Worm (Caenorhabditis elegans) whole organism, L3 larva: ENCODE measurements around the gene H38K22.6.

Source experiments
- R02D3.7 ChIP-seq: fragments of 150-350 bp; optimal IDR thresholded peaks from 2 replicates; lab custom pipeline; 2014; ENCODE audit warnings: missing biosample characterization, missing genetic modification characterization
- ZK546.5 ChIP-seq: sonication (generic microtip); optimal IDR thresholded peaks from 2 replicates; lab custom pipeline; 2017; ENCODE audit warnings: missing biosample characterization, missing genetic modification characterization
- aly-2 ChIP-seq: fragments of 150-350 bp; optimal IDR thresholded peaks from 2 replicates; lab custom pipeline; 2014; ENCODE audit warnings: missing biosample characterization, missing genetic modification characterization
- ama-1 ChIP-seq: fragments of 150-350 bp; optimal IDR thresholded peaks from 2 replicates; lab custom pipeline; 2018
- ceh-16 ChIP-seq: sonication (generic microtip); optimal IDR thresholded peaks from 2 replicates; lab custom pipeline; 2017; ENCODE audit warnings: missing biosample characterization, missing genetic modification characterization
- ceh-28 ChIP-seq: fragments of 150-350 bp; optimal IDR thresholded peaks from 2 replicates; lab custom pipeline; 2014; ENCODE audit warnings: missing biosample characterization, missing genetic modification reagents, missing genetic modification characterization
- ceh-82 ChIP-seq: fragments of 150-350 bp; optimal IDR thresholded peaks from 2 replicates; lab custom pipeline; 2014; ENCODE audit warnings: missing biosample characterization, missing genetic modification characterization
- ceh-9 ChIP-seq: sonication (generic microtip); optimal IDR thresholded peaks from 2 replicates; lab custom pipeline; 2018; ENCODE audit warnings: missing biosample characterization, missing genetic modification characterization
- daf-12 ChIP-seq: fragments of 150-350 bp; optimal IDR thresholded peaks from 2 replicates; lab custom pipeline; 2014; ENCODE audit warnings: missing biosample characterization, missing genetic modification reagents, missing genetic modification characterization
- egl-27 ChIP-seq: sonication (generic microtip); optimal IDR thresholded peaks from 4 replicates; lab custom pipeline; 2017; ENCODE audit warnings: missing biosample characterization, missing genetic modification reagents, missing genetic modification characterization
- egl-5 ChIP-seq: fragments of 150-350 bp; optimal IDR thresholded peaks from 2 replicates; lab custom pipeline; 2017; ENCODE audit warnings: missing biosample characterization, missing genetic modification reagents, missing genetic modification characterization, inconsistent platforms
- elt-1 ChIP-seq: fragments of 150-350 bp; optimal IDR thresholded peaks from 2 replicates; lab custom pipeline; 2014; ENCODE audit warnings: missing biosample characterization, missing genetic modification characterization
- elt-2 ChIP-seq: sonication (generic microtip); optimal IDR thresholded peaks from 2 replicates; lab custom pipeline; 2016; ENCODE audit warnings: missing genetic modification reagents, mild to moderate bottlenecking, missing genetic modification characterization, missing compliant biosample characterization
- elt-3 ChIP-seq, 3 experiments: fragments of 150-350 bp in 1 of 3; sonication (generic microtip) in 2 of 3; optimal IDR thresholded peaks; 2 replicates in 2 of 3; 4 replicates in 1 of 3; lab custom pipeline; 2014 to 2017; ENCODE audit warnings: missing biosample characterization in 3 of 3, missing genetic modification characterization in 3 of 3
- eor-1 ChIP-seq, 2 experiments: fragments of 150-350 bp; optimal IDR thresholded peaks; 2 replicates each; lab custom pipeline; 2014 to 2018; ENCODE audit warnings: missing biosample characterization in 2 of 2, missing genetic modification characterization in 2 of 2
- fkh-10 ChIP-seq: sonication (generic microtip); optimal IDR thresholded peaks from 2 replicates; lab custom pipeline; 2017; ENCODE audit warnings: missing biosample characterization, missing genetic modification reagents, missing genetic modification characterization
- fkh-2 ChIP-seq: fragments of 150-350 bp; optimal IDR thresholded peaks from 2 replicates; lab custom pipeline; 2014; ENCODE audit warnings: missing biosample characterization, missing genetic modification reagents, missing genetic modification characterization
- fos-1 ChIP-seq: fragments of 150-350 bp; optimal IDR thresholded peaks from 2 replicates; lab custom pipeline; 2014; ENCODE audit warnings: missing biosample characterization, missing genetic modification characterization
- hmg-11 ChIP-seq: sonication (generic microtip); optimal IDR thresholded peaks from 2 replicates; lab custom pipeline; 2016; ENCODE audit warnings: missing genetic modification characterization, missing compliant biosample characterization
- jun-1 ChIP-seq: fragments of 150-350 bp; optimal IDR thresholded peaks from 2 replicates; lab custom pipeline; 2014; ENCODE audit warnings: missing biosample characterization, missing genetic modification reagents, missing genetic modification characterization
- lin-15B ChIP-seq: fragments of 150-350 bp; optimal IDR thresholded peaks from 2 replicates; lab custom pipeline; 2014; ENCODE audit warnings: missing biosample characterization, missing genetic modification characterization
- lin-39 ChIP-seq: fragments of 150-350 bp; optimal IDR thresholded peaks from 2 replicates; lab custom pipeline; 2018; ENCODE audit warnings: missing biosample characterization, missing genetic modification reagents, missing genetic modification characterization
- lsy-12 ChIP-seq: sonication (generic microtip); optimal IDR thresholded peaks from 2 replicates; lab custom pipeline; 2016; ENCODE audit warnings: mild to moderate bottlenecking, missing genetic modification characterization, missing compliant biosample characterization
- mdl-1 ChIP-seq: fragments of 150-350 bp; optimal IDR thresholded peaks from 2 replicates; lab custom pipeline; 2014; ENCODE audit warnings: missing biosample characterization, missing genetic modification characterization
- mml-1 ChIP-seq: fragments of 150-350 bp; sonication (generic microtip); optimal IDR thresholded peaks from 3 replicates; lab custom pipeline; 2014; ENCODE audit warnings: missing biosample characterization, missing genetic modification characterization
- nfya-1 ChIP-seq: sonication (generic microtip); optimal IDR thresholded peaks from 2 replicates; lab custom pipeline; 2017; ENCODE audit warnings: missing genetic modification characterization, mild to moderate bottlenecking, missing compliant biosample characterization, antibody characterized with exemption, moderate library complexity; ENCODE audit not compliant: insufficient read depth
- nhr-11 ChIP-seq: fragments of 150-350 bp; optimal IDR thresholded peaks from 2 replicates; lab custom pipeline; 2014; ENCODE audit warnings: missing biosample characterization, missing genetic modification characterization
- nhr-12 ChIP-seq: fragments of 150-350 bp; optimal IDR thresholded peaks from 2 replicates; lab custom pipeline; 2014; ENCODE audit warnings: missing biosample characterization, missing genetic modification characterization
- nhr-23 ChIP-seq: fragments of 150-350 bp; optimal IDR thresholded peaks from 2 replicates; lab custom pipeline; 2014; ENCODE audit warnings: missing biosample characterization, missing genetic modification reagents, missing genetic modification characterization
- nhr-237 ChIP-seq: fragments of 150-350 bp; optimal IDR thresholded peaks from 2 replicates; lab custom pipeline; 2014; ENCODE audit warnings: missing biosample characterization, missing genetic modification characterization
- nhr-25 ChIP-seq: sonication (generic microtip); optimal IDR thresholded peaks from 2 replicates; lab custom pipeline; 2017; ENCODE audit warnings: missing biosample characterization, missing genetic modification characterization
- nhr-28 ChIP-seq: fragments of 150-350 bp; optimal IDR thresholded peaks from 2 replicates; lab custom pipeline; 2014; ENCODE audit warnings: missing biosample characterization, missing genetic modification characterization
- nhr-43 ChIP-seq: sonication (generic microtip); optimal IDR thresholded peaks from 2 replicates; lab custom pipeline; 2016; ENCODE audit warnings: mild to moderate bottlenecking, missing genetic modification characterization, missing compliant biosample characterization; ENCODE audit not compliant: poor library complexity, severe bottlenecking
- nhr-67 ChIP-seq: fragments of 150-350 bp; optimal IDR thresholded peaks from 2 replicates; lab custom pipeline; 2014; ENCODE audit warnings: missing biosample characterization, missing genetic modification characterization
- nhr-76 ChIP-seq: fragments of 150-350 bp; sonication (generic microtip); optimal IDR thresholded peaks from 5 replicates; lab custom pipeline; 2014; ENCODE audit warnings: missing biosample characterization, missing genetic modification characterization
- nhr-77 ChIP-seq: fragments of 150-350 bp; optimal IDR thresholded peaks from 2 replicates; lab custom pipeline; 2014; ENCODE audit warnings: missing biosample characterization, missing genetic modification characterization
- pqm-1 ChIP-seq: fragments of 150-350 bp; optimal IDR thresholded peaks from 2 replicates; lab custom pipeline; 2017; ENCODE audit warnings: missing biosample characterization, missing genetic modification characterization, inconsistent platforms
- sea-2 ChIP-seq: fragments of 150-350 bp; sonication (generic microtip); optimal IDR thresholded peaks from 4 replicates; lab custom pipeline; 2014; ENCODE audit warnings: missing biosample characterization, missing genetic modification reagents, missing genetic modification characterization
- skn-1 ChIP-seq: fragments of 150-350 bp; optimal IDR thresholded peaks from 2 replicates; lab custom pipeline; 2014; ENCODE audit warnings: missing biosample characterization, missing genetic modification characterization
- snpc-4 ChIP-seq: fragments of 150-350 bp; optimal IDR thresholded peaks from 2 replicates; lab custom pipeline; 2014; ENCODE audit warnings: missing biosample characterization, missing genetic modification characterization
- tbx-2 ChIP-seq: sonication (generic microtip); optimal IDR thresholded peaks from 2 replicates; lab custom pipeline; 2016; ENCODE audit warnings: mild to moderate bottlenecking, missing genetic modification characterization, missing compliant biosample characterization
- unc-39 ChIP-seq: sonication (generic microtip); optimal IDR thresholded peaks from 4 replicates; lab custom pipeline; 2017; ENCODE audit warnings: missing biosample characterization, missing genetic modification characterization
- unc-62 ChIP-seq: fragments of 150-350 bp; sonication (generic microtip); optimal IDR thresholded peaks from 4 replicates; lab custom pipeline; 2014; ENCODE audit warnings: missing biosample characterization, missing genetic modification reagents, missing genetic modification characterization
- zag-1 ChIP-seq: fragments of 150-350 bp; optimal IDR thresholded peaks from 2 replicates; lab custom pipeline; 2014; ENCODE audit warnings: missing biosample characterization, missing genetic modification characterization
- ztf-4 ChIP-seq: fragments of 150-350 bp; optimal IDR thresholded peaks from 2 replicates; lab custom pipeline; 2014; ENCODE audit warnings: missing biosample characterization, missing genetic modification characterization

H38K22.6 gene

ce11 chrIII:4281955-4282618 lies 38.1 kb upstream of the H38K22.6 start (continued):
- TF ChIP-seq hmg-11 (tag; lab: Kevin White, UChicago) (peak; percentile 98), ceh-9 (tag; lab: Kevin White, UChicago) (no peak), daf-12 (tag; lab: Kevin White, UChicago) (peak; percentile 64), jun-1 (peak; percentile 97), pqm-1 (tag; lab: Kevin White, UChicago) (peak; percentile 74), nhr-23 (tag; lab: Kevin White, UChicago) (peak; percentile 98), unc-62 (GFP tag; lab: Kevin White, UChicago) (peak; percentile 98), egl-5 (peak; percentile 92)

- TF ChIP-seq nhr-77 (tag; lab: Kevin White, UChicago) (no peak), lin-39 (tag; lab: Kevin White, UChicago) (peak; percentile 4), mml-1 (tag; lab: Kevin White, UChicago) (no peak), egl-5 (peak; percentile 45), nhr-11 (tag; lab: Kevin White, UChicago) (peak; percentile 65), ceh-28 (tag; lab: Kevin White, UChicago) (peak; percentile 32), nhr-67 (no peak), nfya-1 (tag; lab: Kevin White, UChicago) (peak; percentile 15), sea-2 (GFP tag; lab: Kevin White, UChicago) (no peak), unc-62 (GFP tag; lab: Kevin White, UChicago) (no peak), daf-12 (tag; lab: Kevin White, UChicago) (no peak), jun-1 (no peak), ama-1 (lab: Kevin White, UChicago) (no peak), nhr-237 (no peak)
Measured at ce11 chrIII:4283175-4283574, 37.0 kb upstream of the H38K22.6 start.

DNA sequence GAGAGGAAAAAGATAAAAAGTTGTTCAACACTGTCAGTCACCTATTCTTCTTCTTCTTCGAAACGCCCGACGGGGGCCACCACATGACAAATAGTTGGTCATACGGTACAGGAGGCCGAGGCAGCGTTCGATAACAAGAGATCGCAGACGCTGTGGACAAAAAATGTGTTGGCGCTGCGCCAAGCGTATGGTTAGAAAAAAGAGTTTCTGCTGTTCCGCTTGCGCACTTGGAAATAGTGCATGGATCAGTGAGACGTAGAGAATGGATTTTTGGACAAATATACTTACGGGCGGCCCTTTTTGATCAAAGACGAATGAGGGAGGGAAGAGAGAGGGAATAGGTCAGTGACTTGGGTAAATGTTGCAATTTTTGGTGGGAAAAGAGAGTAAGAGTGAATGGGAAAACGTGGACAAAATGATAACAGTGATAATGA lies 35.5 kb upstream of the H38K22.6 start:
- TF ChIP-seq nhr-67 (no peak), sea-2 (GFP tag; lab: Kevin White, UChicago) (no peak), egl-27 (tag; lab: Kevin White, UChicago) (peak; percentile 57), ceh-9 (tag; lab: Kevin White, UChicago) (no peak), jun-1 (peak; percentile 84), hmg-11 (tag; lab: Kevin White, UChicago) (peak; percentile 69), fkh-2 (tag; lab: Kevin White, UChicago) (no peak), nhr-12 (tag; lab: Kevin White, UChicago) (no peak), egl-5 (no peak), nhr-28 (no peak), ceh-16 (tag; lab: Kevin White, UChicago) (no peak), unc-39 (tag; lab: Kevin White, UChicago) (no peak), zag-1 (tag; lab: Kevin White, UChicago) (no peak), pqm-1 (tag; lab: Kevin White, UChicago) (peak; percentile 30), eor-1 (tag; optimal IDR thresholded peaks at IDR 0.05; lab: Kevin White, UChicago) (no peak), lsy-12 (tag; lab: Kevin White, UChicago) (peak; percentile 76), R02D3.7 (tag; lab: Kevin White, UChicago) (peak; percentile 11), ceh-82 (no peak), ceh-28 (tag; lab: Kevin White, UChicago) (peak; percentile 60), unc-62 (GFP tag; lab: Kevin White, UChicago) (no peak), snpc-4 (tag; lab: Kevin White, UChicago) (peak; percentile 43), tbx-2 (tag; lab: Kevin White, UChicago) (peak; percentile 49), nhr-11 (tag; lab: Kevin White, UChicago) (no peak), elt-1 (peak; percentile 28), ztf-4 (tag; lab: Kevin White, UChicago) (no peak), nhr-76 (no peak), nhr-237 (no peak), nhr-43 (peak; percentile 94), nhr-25 (tag; lab: Kevin White, UChicago) (peak; percentile 95), mml-1 (tag; lab: Kevin White, UChicago) (no peak), ama-1 (lab: Kevin White, UChicago) (no peak), daf-12 (tag; lab: Kevin White, UChicago) (no peak), lin-15B (peak; percentile 40), elt-3 (tag; optimal IDR thresholded peaks at IDR 0.05; lab: Kevin White, UChicago) (peak in 1 of 3 experiments; percentile 27), fkh-10 (no peak), lin-39 (tag; lab: Kevin White, UChicago) (peak; percentile 4), elt-2 (tag; lab: Kevin White, UChicago) (peak; percentile 77), fos-1 (tag; lab: Kevin White, UChicago) (peak; percentile 16), ZK546.5 (tag; lab: Kevin White, UChicago) (no peak), nhr-23 (tag; lab: Kevin White, UChicago) (peak; percentile 93), skn-1 (tag; lab: Kevin White, UChicago) (no peak), nfya-1 (tag; lab: Kevin White, UChicago) (peak; percentile 73), nhr-77 (tag; lab: Kevin White, UChicago) (no peak), mdl-1 (tag; lab: Kevin White, UChicago) (peak; percentile 70), aly-2 (tag; lab: Kevin White, UChicago) (no peak)
